Fruit fly (Drosophila melanogaster) whole organism, adult: ENCODE data around the gene jet.
A peak's percentile ranks its signal among the peaks of the same experiment; 100 is the strongest.

Experiments used
- CG11617 ChIP-seq: fragments of 200-800 bp; sonication (Bioruptor generic); optimal IDR thresholded peaks from 2 replicates; lab custom pipeline; 2017; ENCODE audit warnings: mild to moderate bottlenecking, missing biosample characterization, missing genetic modification reagents, missing genetic modification characterization
- CG12768 ChIP-seq: fragments of 200-800 bp; sonication (Bioruptor generic); optimal IDR thresholded peaks from 2 replicates; lab custom pipeline; 2017; ENCODE audit warnings: missing biosample characterization, missing genetic modification characterization, mild to moderate bottlenecking, moderate library complexity, missing genetic modification reagents
- CG14711 ChIP-seq: fragments of 200-800 bp; sonication (Bioruptor generic); optimal IDR thresholded peaks from 2 replicates; lab custom pipeline; 2018; ENCODE audit warnings: missing biosample characterization, mild to moderate bottlenecking, missing genetic modification characterization, moderate library complexity
- CG33017 ChIP-seq: fragments of 200-800 bp; sonication (Bioruptor generic); optimal IDR thresholded peaks from 2 replicates; lab custom pipeline; 2018; ENCODE audit warnings: missing biosample characterization, mild to moderate bottlenecking, missing genetic modification characterization, moderate library complexity
- CG5204 ChIP-seq: fragments of 200-800 bp; sonication (Bioruptor generic); optimal IDR thresholded peaks from 2 replicates; lab custom pipeline; 2016; ENCODE audit warnings: missing biosample characterization, missing genetic modification characterization
- Mnt ChIP-seq: fragments of 200-800 bp; sonication (Bioruptor generic); optimal IDR thresholded peaks from 2 replicates; lab custom pipeline; 2016; ENCODE audit warnings: missing biosample characterization, mild to moderate bottlenecking, missing genetic modification characterization
- bab1 ChIP-seq: fragments of 200-800 bp; sonication (Bioruptor generic); optimal IDR thresholded peaks from 3 replicates; lab custom pipeline; 2019; ENCODE audit warnings: missing biosample characterization, mild to moderate bottlenecking, missing genetic modification characterization, moderate library complexity
- kay ChIP-seq: fragments of 200-800 bp; sonication (Bioruptor generic); peaks from one replicate; lab custom pipeline; 2016; ENCODE audit warnings: missing biosample characterization, missing genetic modification characterization, borderline replicate concordance
- ovo ChIP-seq: fragments of 200-800 bp; sonication (Bioruptor generic); optimal IDR thresholded peaks from 2 replicates; lab custom pipeline; 2016; ENCODE audit warnings: missing biosample characterization, missing genetic modification characterization
- toe ChIP-seq: fragments of 200-800 bp; sonication (Bioruptor generic); optimal IDR thresholded peaks from 2 replicates; lab custom pipeline; 2016; ENCODE audit warnings: missing biosample characterization, missing genetic modification characterization

DNA sequence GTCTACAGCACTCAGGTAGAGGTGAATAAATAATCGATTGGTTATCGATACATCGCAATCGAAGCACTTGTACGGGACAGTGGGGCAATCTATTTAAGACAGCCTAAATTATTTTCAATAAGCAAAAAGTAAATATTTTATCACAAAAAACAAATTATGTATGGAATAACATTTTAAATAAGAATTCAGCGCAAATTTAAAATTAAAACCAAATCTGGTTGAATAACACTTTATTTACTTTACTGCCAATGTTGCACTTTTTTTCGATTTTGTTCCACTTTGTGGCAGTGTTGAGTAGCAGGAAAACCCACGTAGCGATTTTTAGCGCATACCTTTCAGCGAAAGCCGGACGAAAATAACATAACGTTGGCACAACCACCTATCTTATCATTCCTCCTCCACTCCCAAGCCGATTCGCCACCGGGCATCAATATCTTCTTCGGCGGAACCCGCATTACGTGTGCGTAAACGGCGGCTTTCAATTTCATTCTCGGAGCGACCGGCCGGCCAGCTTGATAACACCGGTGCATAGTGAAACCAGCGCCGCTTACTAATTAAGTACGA is 27.5 kb upstream of the jet start, which contains the start of the genes Gmd and CG3792:
- TF ChIP-seq CG12768 (peak; percentile 96), bab1 (GFP tag; lab: Kevin White, UChicago) (peak; percentile 95), Mnt (GFP tag; lab: Kevin White, UChicago) (peak; percentile 86), CG14711 (tag; lab: Kevin White, UChicago) (peak; percentile 89), ovo (GFP tag; lab: Kevin White, UChicago) (peak; percentile 83), kay (GFP tag; lab: Kevin White, UChicago) (no peak), CG11617 (GFP tag; lab: Kevin White, UChicago) (peak; percentile 95), CG5204 (GFP tag; lab: Kevin White, UChicago) (no peak), CG33017 (peak; percentile 89), toe (GFP tag; lab: Kevin White, UChicago) (no peak)
